Fruit fly (Drosophila melanogaster) whole organism: ENCODE results near the gene CG3819.

Source experiments
- CG8478 ChIP-seq: fragments of >200 bp; optimal IDR thresholded peaks from 2 replicates; lab custom pipeline; 2018; ENCODE audit warnings: inconsistent platforms
- EcR ChIP-seq, 2 experiments: fragments of >200 bp; optimal IDR thresholded peaks; 2 replicates each; lab custom pipeline; 2017; ENCODE audit warnings: missing biosample characterization in 2 of 2, missing genetic modification characterization in 2 of 2, missing genetic modification reagents in 2 of 2
- pan ChIP-seq: fragments of >200 bp; optimal IDR thresholded peaks from 2 replicates; lab custom pipeline; 2017
- psq ChIP-seq: fragments of >200 bp; optimal IDR thresholded peaks from 2 replicates; lab custom pipeline; 2017
- usp ChIP-seq: fragments of >200 bp; optimal IDR thresholded peaks from 2 replicates; lab custom pipeline; 2017; ENCODE audit warnings: missing biosample characterization, missing genetic modification characterization, mixed read lengths

- TF ChIP-seq usp, result no peak
- no peak for TF ChIP-seq CG8478
- TF ChIP-seq pan (lab: Kevin White, UChicago), result no peak
- no peak for TF ChIP-seq psq
- no peak for TF ChIP-seq EcR (GFP tag; optimal IDR thresholded peaks at IDR 0.05; lab: Kevin White, UChicago)
Measured at dm6 chr3L:18924790-18925189, 2.9 kb upstream of the CG3819 start, which contains the start of gene CG43049.
